Fruit fly (Drosophila melanogaster): ENCODE data around the gene CG5790.

CG5790 gene

dm6 chr2L:18311564-18312279 is 17.1 kb downstream of the CG5790 start:
- no peak for TF ChIP-seq Pif1A (GFP tag; optimal IDR thresholded peaks at IDR 0.05)
- peak; percentile 36 for TF ChIP-seq EcR (GFP tag; optimal IDR thresholded peaks at IDR 0.05)
- no peak for TF ChIP-seq D1 (tag; optimal IDR thresholded peaks at IDR 0.05)
- no peak for TF ChIP-seq CG8301 (tag; optimal IDR thresholded peaks at IDR 0.05)
- TF ChIP-seq gl (tag; optimal IDR thresholded peaks at IDR 0.05), result peak; percentile 9
- no peak for TF ChIP-seq CG17806 (tag; optimal IDR thresholded peaks at IDR 0.05)

- TF ChIP-seq CG10348 (GFP tag; IDR thresholded peaks at IDR 0.05), result no peak
- peak; percentile 81 for TF ChIP-seq Pif1B (GFP tag; optimal IDR thresholded peaks at IDR 0.05)
- peak; percentile 96 for TF ChIP-seq CG9948 (tag; optimal IDR thresholded peaks at IDR 0.05)
- TF ChIP-seq CG13204 (GFP tag; optimal IDR thresholded peaks at IDR 0.05), result peak; percentile 51
- TF ChIP-seq D1 (tag; optimal IDR thresholded peaks at IDR 0.05), result peak; percentile 72
- peak; percentile 80 for TF ChIP-seq CG8301 (tag; optimal IDR thresholded peaks at IDR 0.05)
- TF ChIP-seq CG4496 (GFP tag; IDR thresholded peaks at IDR 0.05), result peak; percentile 35; the same call in 1 of the 3 replicates
- no peak for TF ChIP-seq EcR (GFP tag; optimal IDR thresholded peaks at IDR 0.05)
- TF ChIP-seq Ets98B (GFP tag; IDR thresholded peaks at IDR 0.05), result no peak
- peak; percentile 91 for TF ChIP-seq CG15710 (tag; optimal IDR thresholded peaks at IDR 0.05)
- TF ChIP-seq CG8159 (tag; optimal IDR thresholded peaks at IDR 0.05), result peak; percentile 94
- peak; percentile 41; the same call in 2 of the 3 replicates for TF ChIP-seq fd96Ca (GFP tag; IDR thresholded peaks at IDR 0.05)
- 0 out of 2 replicates have a peak, but pooled peaks have one; percentile 60 for TF ChIP-seq CG32121 (GFP tag; IDR thresholded peaks at IDR 0.05)
- peak; percentile 30; the same call in 1 of the 2 replicates for TF ChIP-seq rn (GFP tag; IDR thresholded peaks at IDR 0.05)
- TF ChIP-seq Pif1A (GFP tag; optimal IDR thresholded peaks at IDR 0.05), result peak; percentile 83
- TF ChIP-seq CG12605 (GFP tag; IDR thresholded peaks at IDR 0.05), result peak; percentile 27; the same call in 1 of the 2 replicates
- peak; percentile 86 for TF ChIP-seq Snoo (tag; optimal IDR thresholded peaks at IDR 0.05)
- peak; percentile 94 for TF ChIP-seq CG17806 (tag; optimal IDR thresholded peaks at IDR 0.05)
- TF ChIP-seq CG14655 (GFP tag; optimal IDR thresholded peaks at IDR 0.05), result peak; percentile 92
- TF ChIP-seq gl (tag; optimal IDR thresholded peaks at IDR 0.05), result peak; percentile 73
- peak; percentile 90 for TF ChIP-seq CG34367 (tag; optimal IDR thresholded peaks at IDR 0.05)
These were observed 17.7 kb downstream of the CG5790 start for dm6 chr2L:18312309-18312708.

- no peak for TF ChIP-seq CG32121 (GFP tag; IDR thresholded peaks at IDR 0.05)
- no peak for TF ChIP-seq gl (tag; optimal IDR thresholded peaks at IDR 0.05)
- no peak for TF ChIP-seq Pif1A (GFP tag; optimal IDR thresholded peaks at IDR 0.05)
- TF ChIP-seq EcR (GFP tag; optimal IDR thresholded peaks at IDR 0.05), result peak; percentile 27
- no peak for TF ChIP-seq CG8159 (tag; optimal IDR thresholded peaks at IDR 0.05)
- TF ChIP-seq CG8301 (tag; optimal IDR thresholded peaks at IDR 0.05), result no peak
- peak; percentile 56; the same call in 1 of the 3 replicates for TF ChIP-seq fd96Ca (GFP tag; IDR thresholded peaks at IDR 0.05)
- TF ChIP-seq rn (GFP tag; IDR thresholded peaks at IDR 0.05), result no peak
- no peak for TF ChIP-seq CG13204 (GFP tag; optimal IDR thresholded peaks at IDR 0.05)
- TF ChIP-seq CG4496 (GFP tag; IDR thresholded peaks at IDR 0.05), result no peak
- TF ChIP-seq Pif1B (GFP tag; optimal IDR thresholded peaks at IDR 0.05), result no peak
- no peak for TF ChIP-seq CG10348 (GFP tag; IDR thresholded peaks at IDR 0.05)
- no peak for TF ChIP-seq CG14655 (GFP tag; optimal IDR thresholded peaks at IDR 0.05)
- no peak for TF ChIP-seq D1 (tag; optimal IDR thresholded peaks at IDR 0.05)
- no peak for TF ChIP-seq Snoo (tag; optimal IDR thresholded peaks at IDR 0.05)
- no peak for TF ChIP-seq CG17806 (tag; optimal IDR thresholded peaks at IDR 0.05)
- 0 out of 2 replicates have a peak, but pooled peaks have one; percentile 29 for TF ChIP-seq Ets98B (GFP tag; IDR thresholded peaks at IDR 0.05)
- no peak for TF ChIP-seq CG34367 (tag; optimal IDR thresholded peaks at IDR 0.05)
- TF ChIP-seq CG9948 (tag; optimal IDR thresholded peaks at IDR 0.05), result no peak
- no peak for TF ChIP-seq CG15710 (tag; optimal IDR thresholded peaks at IDR 0.05)
- TF ChIP-seq CG12605 (GFP tag; IDR thresholded peaks at IDR 0.05), result peak; percentile 40; the same call in 1 of the 2 replicates
These were observed 19.5 kb downstream of the CG5790 start for dm6 chr2L:18313922-18314712.

DNA sequence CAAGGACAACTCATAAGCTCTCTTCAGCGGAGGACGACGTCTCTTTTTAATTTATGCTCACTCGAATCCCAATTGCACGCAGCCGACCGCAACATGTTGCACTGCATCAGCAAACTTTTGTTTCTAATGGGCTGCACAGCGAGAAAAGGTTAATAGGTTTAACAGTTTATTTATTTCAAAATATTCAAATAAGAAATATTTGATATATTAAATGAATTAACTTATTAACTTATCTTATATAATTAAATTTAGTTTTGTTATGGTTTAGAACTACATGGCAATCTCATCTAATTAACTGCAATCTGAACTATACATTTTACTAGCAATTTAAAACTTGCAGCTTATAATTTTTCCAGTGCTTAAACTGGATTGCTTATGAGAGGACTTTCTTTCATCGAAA is 20.8 kb downstream of the CG5790 start:
- TF ChIP-seq CG34367 (tag; optimal IDR thresholded peaks at IDR 0.05) (no peak), gl (tag; optimal IDR thresholded peaks at IDR 0.05) (no peak), CG13204 (GFP tag; optimal IDR thresholded peaks at IDR 0.05) (no peak), CG14655 (GFP tag; optimal IDR thresholded peaks at IDR 0.05) (peak; percentile 27), CG8301 (tag; optimal IDR thresholded peaks at IDR 0.05) (peak; percentile 21), CG10348 (GFP tag; IDR thresholded peaks at IDR 0.05) (no peak), CG32121 (GFP tag; IDR thresholded peaks at IDR 0.05) (peak; percentile 24; the same call in 1 of the 2 replicates), EcR (GFP tag; optimal IDR thresholded peaks at IDR 0.05) (no peak), CG17806 (tag; optimal IDR thresholded peaks at IDR 0.05) (peak; percentile 13), Pif1A (GFP tag; optimal IDR thresholded peaks at IDR 0.05) (no peak), Pif1B (GFP tag; optimal IDR thresholded peaks at IDR 0.05) (no peak), D1 (tag; optimal IDR thresholded peaks at IDR 0.05) (no peak), CG4496 (GFP tag; IDR thresholded peaks at IDR 0.05) (peak; percentile 13; the same call in 1 of the 3 replicates), CG9948 (tag; optimal IDR thresholded peaks at IDR 0.05) (no peak), CG8159 (tag; optimal IDR thresholded peaks at IDR 0.05) (peak; percentile 21), CG12605 (GFP tag; IDR thresholded peaks at IDR 0.05) (no peak), CG15710 (tag; optimal IDR thresholded peaks at IDR 0.05) (no peak), Ets98B (GFP tag; IDR thresholded peaks at IDR 0.05) (no peak), rn (GFP tag; IDR thresholded peaks at IDR 0.05) (no peak), Snoo (tag; optimal IDR thresholded peaks at IDR 0.05) (no peak), fd96Ca (GFP tag; IDR thresholded peaks at IDR 0.05) (no peak)

All from whole organism, pupa.